Worm (Caenorhabditis elegans) whole organism, late embryonic: Measurements from ENCODE around the gene arrd-23.

Experiments used
- F13H6.1 ChIP-seq: sonication (generic microtip); optimal IDR thresholded peaks from 2 replicates; lab custom pipeline; 2016; ENCODE audit warnings: missing genetic modification characterization, missing compliant biosample characterization
- T23F11.4 ChIP-seq: fragments of 200-800 bp; sonication (Bioruptor generic); optimal IDR thresholded peaks from 2 replicates; lab custom pipeline; 2018; ENCODE audit warnings: mild to moderate bottlenecking, missing genetic modification characterization, missing compliant biosample characterization
- Y22D7AL.16 ChIP-seq: sonication (generic microtip); optimal IDR thresholded peaks from 2 replicates; lab custom pipeline; 2016; ENCODE audit warnings: missing genetic modification characterization, missing compliant biosample characterization
- ama-1 ChIP-seq: fragments of 150-350 bp; optimal IDR thresholded peaks from 2 replicates; lab custom pipeline; 2014
- ceh-6 ChIP-seq: fragments of 200-800 bp; sonication (Bioruptor generic); optimal IDR thresholded peaks from 2 replicates; lab custom pipeline; 2018; ENCODE audit warnings: mild to moderate bottlenecking, missing genetic modification characterization, missing compliant biosample characterization
- che-1 ChIP-seq: sonication (generic microtip); optimal IDR thresholded peaks from 2 replicates; lab custom pipeline; 2016; ENCODE audit warnings: mild to moderate bottlenecking, missing genetic modification characterization, missing compliant biosample characterization
- elt-2 ChIP-seq: sonication (generic microtip); optimal IDR thresholded peaks from 2 replicates; lab custom pipeline; 2016; ENCODE audit warnings: missing genetic modification reagents, missing genetic modification characterization, missing compliant biosample characterization
- fkh-6 ChIP-seq: sonication (generic microtip); optimal IDR thresholded peaks from 2 replicates; lab custom pipeline; 2016; ENCODE audit warnings: missing genetic modification characterization, missing compliant biosample characterization
- nfya-1 ChIP-seq: sonication (generic microtip); optimal IDR thresholded peaks from 2 replicates; lab custom pipeline; 2017; ENCODE audit warnings: missing genetic modification characterization, mild to moderate bottlenecking, missing compliant biosample characterization, antibody characterized with exemption, moderate library complexity
- pha-4 ChIP-seq: fragments of 150-350 bp; optimal IDR thresholded peaks from 2 replicates; lab custom pipeline; 2018; ENCODE audit warnings: missing biosample characterization, missing genetic modification reagents, missing genetic modification characterization
- syd-9 ChIP-seq: sonication (generic microtip); optimal IDR thresholded peaks from 2 replicates; lab custom pipeline; 2016; ENCODE audit warnings: mild to moderate bottlenecking, missing genetic modification characterization, moderate library complexity, missing compliant biosample characterization
- tbx-2 ChIP-seq: sonication (generic microtip); optimal IDR thresholded peaks from 2 replicates; lab custom pipeline; 2016; ENCODE audit warnings: missing genetic modification characterization, missing compliant biosample characterization
- tbx-7 ChIP-seq: sonication (generic microtip); optimal IDR thresholded peaks from 2 replicates; lab custom pipeline; 2016; ENCODE audit warnings: missing genotype, missing genetic modification characterization, missing compliant biosample characterization

ce11 chrX:4899623-4900022 is 13.9 kb downstream of the arrd-23 start:
- TF ChIP-seq ama-1 (no peak), tbx-7 (tag; lab: Kevin White, UChicago) (no peak), nfya-1 (tag; lab: Kevin White, UChicago) (no peak), tbx-2 (tag; lab: Kevin White, UChicago) (no peak), pha-4 (no peak), F13H6.1 (no peak), che-1 (tag; lab: Kevin White, UChicago) (no peak), syd-9 (tag; lab: Kevin White, UChicago) (no peak), fkh-6 (tag; lab: Kevin White, UChicago) (no peak), Y22D7AL.16 (no peak), T23F11.4 (GFP tag; lab: Kevin White, UChicago) (no peak), ceh-6 (GFP tag; lab: Kevin White, UChicago) (no peak), elt-2 (tag; lab: Kevin White, UChicago) (no peak)
